Worm (Caenorhabditis elegans) whole organism, late embryonic: Measurements from ENCODE around the gene K07E12.2.

Source experiments
- C38D4.7 ChIP-seq: fragments of 200-800 bp; sonication (Bioruptor generic); optimal IDR thresholded peaks from 2 replicates; lab custom pipeline; 2018; ENCODE audit warnings: mild to moderate bottlenecking, missing genetic modification characterization, moderate library complexity, missing compliant biosample characterization
- T23F11.4 ChIP-seq: fragments of 200-800 bp; sonication (Bioruptor generic); optimal IDR thresholded peaks from 2 replicates; lab custom pipeline; 2018; ENCODE audit warnings: mild to moderate bottlenecking, missing genetic modification characterization, missing compliant biosample characterization
- Y22D7AL.16 ChIP-seq: sonication (generic microtip); optimal IDR thresholded peaks from 2 replicates; lab custom pipeline; 2016; ENCODE audit warnings: missing genetic modification characterization, missing compliant biosample characterization
- ama-1 ChIP-seq: fragments of 150-350 bp; optimal IDR thresholded peaks from 2 replicates; lab custom pipeline; 2014
- ceh-14 ChIP-seq: sonication (generic microtip); optimal IDR thresholded peaks from 2 replicates; lab custom pipeline; 2016; ENCODE audit warnings: missing genotype, missing genetic modification characterization, missing compliant biosample characterization
- ceh-18 ChIP-seq: sonication (generic microtip); optimal IDR thresholded peaks from 2 replicates; lab custom pipeline; 2016; ENCODE audit warnings: missing genetic modification characterization, missing compliant biosample characterization
- ceh-19 ChIP-seq: fragments of 200-800 bp; sonication (Bioruptor generic); optimal IDR thresholded peaks from 2 replicates; lab custom pipeline; 2018; ENCODE audit warnings: mild to moderate bottlenecking, missing genetic modification characterization, missing compliant biosample characterization
- ceh-2 ChIP-seq: sonication (generic microtip); optimal IDR thresholded peaks from 2 replicates; lab custom pipeline; 2016; ENCODE audit warnings: missing genotype, missing genetic modification characterization, missing compliant biosample characterization
- ceh-22 ChIP-seq: sonication (generic microtip); optimal IDR thresholded peaks from 2 replicates; lab custom pipeline; 2017; ENCODE audit warnings: missing biosample characterization, missing genetic modification characterization
- ceh-30 ChIP-seq: fragments of 150-350 bp; optimal IDR thresholded peaks from 2 replicates; lab custom pipeline; 2014; ENCODE audit warnings: missing biosample characterization, missing genetic modification characterization
- ceh-31 ChIP-seq: sonication (generic microtip); optimal IDR thresholded peaks from 2 replicates; lab custom pipeline; 2016; ENCODE audit warnings: missing genetic modification characterization, missing compliant biosample characterization
- ceh-34 ChIP-seq: sonication (generic microtip); optimal IDR thresholded peaks from 2 replicates; lab custom pipeline; 2016; ENCODE audit warnings: mild to moderate bottlenecking, missing genetic modification characterization, missing compliant biosample characterization
- ceh-6 ChIP-seq: fragments of 200-800 bp; sonication (Bioruptor generic); optimal IDR thresholded peaks from 2 replicates; lab custom pipeline; 2018; ENCODE audit warnings: mild to moderate bottlenecking, missing genetic modification characterization, missing compliant biosample characterization
- ceh-9 ChIP-seq: sonication (generic microtip); optimal IDR thresholded peaks from 2 replicates; lab custom pipeline; 2016; ENCODE audit warnings: mild to moderate bottlenecking, missing genetic modification characterization, inconsistent platforms, missing compliant biosample characterization
- che-1 ChIP-seq: sonication (generic microtip); optimal IDR thresholded peaks from 2 replicates; lab custom pipeline; 2016; ENCODE audit warnings: mild to moderate bottlenecking, missing genetic modification characterization, missing compliant biosample characterization
- dve-1 ChIP-seq: sonication (generic microtip); optimal IDR thresholded peaks from 2 replicates; lab custom pipeline; 2017; ENCODE audit warnings: antibody characterized with exemption, mild to moderate bottlenecking, missing genetic modification characterization, missing compliant biosample characterization
- elt-2 ChIP-seq: sonication (generic microtip); optimal IDR thresholded peaks from 2 replicates; lab custom pipeline; 2016; ENCODE audit warnings: missing genetic modification reagents, missing genetic modification characterization, missing compliant biosample characterization
- eyg-1 ChIP-seq: sonication (generic microtip); optimal IDR thresholded peaks from 2 replicates; lab custom pipeline; 2016; ENCODE audit warnings: missing genotype, missing genetic modification characterization, missing compliant biosample characterization
- fkh-10 ChIP-seq: fragments of 150-350 bp; optimal IDR thresholded peaks from 2 replicates; lab custom pipeline; 2014; ENCODE audit warnings: missing biosample characterization, missing genetic modification reagents, missing genetic modification characterization
- hlh-15 ChIP-seq: sonication (generic microtip); optimal IDR thresholded peaks from 2 replicates; lab custom pipeline; 2016; ENCODE audit warnings: missing genetic modification characterization, missing compliant biosample characterization
- lin-11 ChIP-seq: fragments of 200-800 bp; sonication (Bioruptor generic); optimal IDR thresholded peaks from 2 replicates; lab custom pipeline; 2018; ENCODE audit warnings: mild to moderate bottlenecking, missing genetic modification characterization, missing compliant biosample characterization
- madf-2 ChIP-seq: sonication (generic microtip); optimal IDR thresholded peaks from 2 replicates; lab custom pipeline; 2017; ENCODE audit warnings: missing genetic modification characterization, missing compliant biosample characterization
- nfya-1 ChIP-seq: sonication (generic microtip); optimal IDR thresholded peaks from 2 replicates; lab custom pipeline; 2017; ENCODE audit warnings: missing genetic modification characterization, mild to moderate bottlenecking, missing compliant biosample characterization, antibody characterized with exemption, moderate library complexity
- nhr-11 ChIP-seq: fragments of 150-350 bp; optimal IDR thresholded peaks from 2 replicates; lab custom pipeline; 2014; ENCODE audit warnings: missing biosample characterization, missing genetic modification characterization
- odd-2 ChIP-seq: sonication (generic microtip); optimal IDR thresholded peaks from 2 replicates; lab custom pipeline; 2017; ENCODE audit warnings: antibody characterized with exemption, mild to moderate bottlenecking, missing genetic modification characterization, missing compliant biosample characterization
- pat-9 ChIP-seq: fragments of 200-800 bp; sonication (Bioruptor generic); optimal IDR thresholded peaks from 2 replicates; lab custom pipeline; 2018; ENCODE audit warnings: mild to moderate bottlenecking, missing genetic modification characterization, moderate library complexity, missing compliant biosample characterization
- pax-1 ChIP-seq: fragments of 150-350 bp; optimal IDR thresholded peaks from 2 replicates; lab custom pipeline; 2014; ENCODE audit warnings: missing biosample characterization, missing genetic modification characterization
- pqm-1 ChIP-seq: sonication (generic microtip); optimal IDR thresholded peaks from 2 replicates; lab custom pipeline; 2016; ENCODE audit warnings: missing genetic modification characterization, missing compliant biosample characterization
- ref-2 ChIP-seq: sonication (generic microtip); optimal IDR thresholded peaks from 2 replicates; lab custom pipeline; 2016; ENCODE audit warnings: missing genetic modification characterization, missing compliant biosample characterization
- rnt-1 ChIP-seq: sonication (generic microtip); optimal IDR thresholded peaks from 2 replicates; lab custom pipeline; 2016; ENCODE audit warnings: missing genetic modification characterization, missing compliant biosample characterization
- sdc-2 ChIP-seq: sonication (generic microtip); optimal IDR thresholded peaks from 2 replicates; lab custom pipeline; 2016; ENCODE audit warnings: missing genotype, missing genetic modification characterization, missing compliant biosample characterization
- syd-9 ChIP-seq: sonication (generic microtip); optimal IDR thresholded peaks from 2 replicates; lab custom pipeline; 2016; ENCODE audit warnings: mild to moderate bottlenecking, missing genetic modification characterization, moderate library complexity, missing compliant biosample characterization
- tbx-2 ChIP-seq: sonication (generic microtip); optimal IDR thresholded peaks from 2 replicates; lab custom pipeline; 2016; ENCODE audit warnings: missing genetic modification characterization, missing compliant biosample characterization
- tbx-7 ChIP-seq: sonication (generic microtip); optimal IDR thresholded peaks from 2 replicates; lab custom pipeline; 2016; ENCODE audit warnings: missing genotype, missing genetic modification characterization, missing compliant biosample characterization
- unc-3 ChIP-seq, 2 experiments: fragments of 200-800 bp in 1 of 2; sonication (Bioruptor generic) in 1 of 2; sonication (generic microtip) in 1 of 2; conservative IDR thresholded peaks in 1 of 2; optimal IDR thresholded peaks in 1 of 2; 2 replicates each; pipeline versions ENCODE4 v1.3.6 to Lab custom; 2016 to 2022; ENCODE audit warnings: missing compliant biosample characterization in 2 of 2, missing genetic modification characterization in 2 of 2, missing genetic modification reagents in 1 of 2
- unc-42 ChIP-seq: sonication (generic microtip); optimal IDR thresholded peaks from 2 replicates; lab custom pipeline; 2016; ENCODE audit warnings: missing genotype, missing genetic modification characterization, missing compliant biosample characterization
- unc-55 ChIP-seq: sonication (generic microtip); optimal IDR thresholded peaks from 2 replicates; lab custom pipeline; 2017; ENCODE audit warnings: missing biosample characterization, missing genetic modification reagents, missing genetic modification characterization
- unc-86 ChIP-seq: sonication (generic microtip); optimal IDR thresholded peaks from 2 replicates; lab custom pipeline; 2016; ENCODE audit warnings: missing genetic modification characterization, missing compliant biosample characterization

The K07E12.2 gene

ce11 chrIII:6734420-6734819, 2.7 kb upstream of the K07E12.2 start, which contains the start of gene Y102E9.3:
TSS of gene Y102E9.3 (minus strand) at chrIII:6734520.
- no peak for TF ChIP-seq unc-86 (tag; lab: Kevin White, UChicago)
- TF ChIP-seq madf-2 (tag; lab: Kevin White, UChicago): no peak
- TF ChIP-seq ceh-6 (GFP tag; lab: Kevin White, UChicago): no peak
- TF ChIP-seq tbx-7 (tag; lab: Kevin White, UChicago): no peak

DNA sequence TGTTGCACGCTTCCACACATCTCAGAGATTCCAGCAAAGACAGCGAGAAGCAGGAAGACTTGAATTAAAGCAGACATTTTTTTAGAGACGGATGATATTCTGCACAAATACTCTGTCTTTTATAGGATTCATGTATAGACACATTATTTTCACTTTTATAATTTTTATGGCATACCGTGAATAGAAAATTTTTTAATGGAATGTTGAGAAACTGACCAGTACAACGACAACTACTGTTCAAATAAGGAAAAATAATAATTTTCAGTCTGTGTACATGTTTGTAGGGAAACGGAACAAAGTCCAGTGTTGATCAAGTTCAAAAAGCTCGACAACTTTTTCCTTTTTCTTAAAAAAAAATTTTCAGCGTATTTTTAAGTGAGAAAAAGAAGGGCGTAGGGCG, 505 bp upstream of the K07E12.2 start, which contains the start of gene Y102E9.6:
Gene Y102E9.6 (minus strand): TSS at position 101 of the 400 bp plus-strand sequence.
- TF ChIP-seq nhr-11 (tag; lab: Kevin White, UChicago): no peak
- TF ChIP-seq unc-42 (tag; lab: Kevin White, UChicago): no peak
- TF ChIP-seq sdc-2 (tag; lab: Kevin White, UChicago): no peak
- TF ChIP-seq ceh-34 (tag; lab: Kevin White, UChicago): no peak
- TF ChIP-seq syd-9 (tag; lab: Kevin White, UChicago): no peak
- TF ChIP-seq Y22D7AL.16 (tag; lab: Kevin White, UChicago): no peak
- TF ChIP-seq ama-1 (lab: Kevin White, UChicago): no peak
- no peak for TF ChIP-seq ceh-18 (tag; lab: Kevin White, UChicago)
- no peak for TF ChIP-seq ceh-6 (GFP tag; lab: Kevin White, UChicago)
- TF ChIP-seq ceh-31 (tag; lab: Kevin White, UChicago): no peak
- no peak for TF ChIP-seq elt-2 (tag; lab: Kevin White, UChicago)
- no peak for TF ChIP-seq eyg-1 (tag; lab: Kevin White, UChicago)
- no peak for TF ChIP-seq ceh-19
- TF ChIP-seq ceh-9 (tag; lab: Kevin White, UChicago): no peak
- no peak for TF ChIP-seq fkh-10 (GFP tag; lab: Kevin White, UChicago)
- no peak for TF ChIP-seq rnt-1 (tag; lab: Kevin White, UChicago)
- no peak for TF ChIP-seq ref-2 (tag; lab: Kevin White, UChicago)
- no peak for TF ChIP-seq lin-11 (tag; lab: Kevin White, UChicago)
- TF ChIP-seq unc-86 (tag; lab: Kevin White, UChicago): no peak
- TF ChIP-seq, all 69 proteins: peak for 0

DNA sequence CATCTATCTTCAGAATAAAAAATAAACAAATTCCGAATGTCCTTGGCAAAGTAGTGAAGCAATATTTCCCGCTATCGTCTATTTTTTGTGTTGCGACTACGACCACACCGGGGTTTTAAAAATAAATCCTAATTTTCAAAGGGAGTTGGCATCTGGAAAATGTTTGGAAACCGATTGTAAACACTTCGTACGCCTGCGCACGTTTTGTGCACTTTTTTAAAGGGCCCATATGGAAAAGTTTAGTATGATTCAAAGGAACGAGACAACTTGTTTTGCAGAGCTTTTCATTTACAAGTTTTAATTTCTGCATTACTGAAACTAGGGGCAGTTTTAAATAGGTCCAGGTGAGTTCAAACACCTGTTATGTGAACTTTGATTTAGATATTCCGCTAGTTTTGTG, 3.0 kb downstream of the K07E12.2 start:
- TF ChIP-seq unc-55 (GFP tag; lab: Kevin White, UChicago) (no peak), ceh-22 (tag; lab: Kevin White, UChicago) (no peak), ceh-6 (GFP tag; lab: Kevin White, UChicago) (no peak), che-1 (tag; lab: Kevin White, UChicago) (no peak), unc-86 (tag; lab: Kevin White, UChicago) (no peak), pat-9 (tag; lab: Kevin White, UChicago) (no peak), T23F11.4 (GFP tag; lab: Kevin White, UChicago) (no peak), dve-1 (tag; lab: Kevin White, UChicago) (no peak), C38D4.7 (GFP tag; lab: Kevin White, UChicago) (no peak), pqm-1 (no peak), odd-2 (tag; lab: Kevin White, UChicago) (no peak), madf-2 (tag; lab: Kevin White, UChicago) (no peak)

DNA sequence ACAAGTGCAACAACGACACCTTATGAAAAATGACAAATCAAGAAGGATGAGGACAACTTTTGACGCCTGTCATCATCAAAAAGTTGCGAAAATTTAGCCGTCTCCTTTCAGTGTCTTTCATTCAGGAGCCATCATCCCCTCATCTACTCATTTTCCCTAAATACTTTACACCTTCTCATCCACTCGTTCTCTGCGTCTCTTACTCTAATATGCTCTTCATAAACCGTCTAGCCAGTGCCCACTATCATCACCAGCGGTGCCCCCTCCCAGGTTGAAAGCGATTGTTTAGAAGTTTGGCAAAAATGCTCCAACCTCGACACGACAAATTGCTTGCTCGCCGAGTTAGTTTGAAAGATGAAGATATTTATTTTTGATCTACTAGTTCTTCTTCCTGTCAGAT, 5.5 kb downstream of the K07E12.2 start:
- TF ChIP-seq ceh-34 (tag; lab: Kevin White, UChicago): no peak
- peak; percentile 64 for TF ChIP-seq unc-55 (GFP tag; lab: Kevin White, UChicago)
- TF ChIP-seq ceh-18 (tag; lab: Kevin White, UChicago): peak; percentile 57

ce11 chrIII:6746008-6746407, 8.9 kb downstream of the K07E12.2 start, which contains the start of gene dig-1:
TSS of gene dig-1 (plus strand) at chrIII:6746308.
- no peak for TF ChIP-seq unc-3 (GFP tag; conservative IDR thresholded peaks at IDR 0.05; lab: Robert Waterston, UW)
- no peak for TF ChIP-seq unc-3 (tag; optimal IDR thresholded peaks at IDR 0.05; lab: Kevin White, UChicago)
- TF ChIP-seq pax-1 (tag; lab: Kevin White, UChicago): no peak
- no peak for TF ChIP-seq nfya-1 (tag; lab: Kevin White, UChicago)
- TF ChIP-seq unc-86 (tag; lab: Kevin White, UChicago): no peak
- TF ChIP-seq ceh-34 (tag; lab: Kevin White, UChicago): no peak
- TF ChIP-seq che-1 (tag; lab: Kevin White, UChicago): no peak
- no peak for TF ChIP-seq ceh-2 (tag; lab: Kevin White, UChicago)
- no peak for TF ChIP-seq ceh-14 (tag; lab: Kevin White, UChicago)
- no peak for TF ChIP-seq hlh-15 (tag; lab: Kevin White, UChicago)
- TF ChIP-seq ceh-30: no peak
- TF ChIP-seq tbx-2 (tag; lab: Kevin White, UChicago): no peak
- TF ChIP-seq ama-1 (lab: Kevin White, UChicago): no peak
